Worm (Caenorhabditis elegans): Measurements from ENCODE around the gene F58G1.7.

The F58G1.7 gene

DNA sequence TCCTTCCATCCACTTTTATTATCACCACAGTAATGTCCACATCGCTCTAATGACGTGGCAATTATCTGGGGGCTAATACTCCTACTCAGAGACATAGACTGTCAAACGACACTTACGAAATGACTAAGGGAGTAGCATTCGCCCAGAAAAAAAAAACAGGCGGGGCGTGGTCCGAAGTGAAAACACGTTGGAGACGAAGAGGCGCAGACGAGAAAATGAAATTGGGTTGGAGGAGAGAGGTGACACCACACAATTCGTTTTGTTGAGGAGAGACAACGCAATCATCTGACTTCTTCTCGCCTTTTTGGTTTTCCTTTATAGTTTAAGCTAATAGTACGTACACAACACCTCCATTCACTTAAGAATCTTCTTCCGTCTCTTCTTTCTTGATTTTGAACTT, 8.9 kb downstream of the F58G1.7 start:
- TF ChIP-seq hlh-11 (tag; optimal IDR thresholded peaks at IDR 0.05) (peak; percentile 29), nhr-76 (tag; optimal IDR thresholded peaks at IDR 0.05) (no peak), fos-1 (tag; optimal IDR thresholded peaks at IDR 0.05) (no peak), dve-1 (tag; optimal IDR thresholded peaks at IDR 0.05; ENCODE audit: insufficient read depth) (peak; percentile 35), arid-1 (GFP tag; conservative IDR thresholded peaks at IDR 0.05) (no peak), ztf-11 (tag; optimal IDR thresholded peaks at IDR 0.05) (no peak), nhr-28 (tag; optimal IDR thresholded peaks at IDR 0.05) (peak; percentile 68), ZK546.5 (tag; optimal IDR thresholded peaks at IDR 0.05) (no peak), nhr-25 (tag; optimal IDR thresholded peaks at IDR 0.05; ENCODE audit: borderline replicate concordance, insufficient read depth) (no peak), zip-2 (tag; optimal IDR thresholded peaks at IDR 0.05) (no peak), nhr-237 (tag; optimal IDR thresholded peaks at IDR 0.05) (no peak), lin-39 (tag; optimal IDR thresholded peaks at IDR 0.05) (no peak), daf-8 (GFP tag; IDR thresholded peaks at IDR 0.05) (no peak), mxl-3 (GFP tag; optimal IDR thresholded peaks at IDR 0.05) (peak; percentile 61), daf-16 (GFP tag; optimal IDR thresholded peaks at IDR 0.05) (no peak), daf-16 (tag; optimal IDR thresholded peaks at IDR 0.05) (no peak), hlh-30 (tag; optimal IDR thresholded peaks at IDR 0.05; ENCODE audit: insufficient read depth) (peak; percentile 50), hmg-1.1 (GFP tag; IDR thresholded peaks at IDR 0.05) (no peak), duxl-1 (tag; optimal IDR thresholded peaks at IDR 0.05; ENCODE audit: poor library complexity) (no peak), lim-7 (GFP tag; IDR thresholded peaks at IDR 0.05) (no peak), F26F4.8 (GFP tag; conservative IDR thresholded peaks at IDR 0.05) (no peak), F49E8.2 (tag; optimal IDR thresholded peaks at IDR 0.05; ENCODE audit: borderline replicate concordance) (no peak), lir-3 (tag; optimal IDR thresholded peaks at IDR 0.05) (no peak), madf-5 (GFP tag; IDR thresholded peaks at IDR 0.05) (no peak), zfp-2 (tag; optimal IDR thresholded peaks at IDR 0.05) (no peak), nhr-111 (GFP tag; optimal IDR thresholded peaks at IDR 0.05) (no peak), T20F7.1 (GFP tag; optimal IDR thresholded peaks at IDR 0.05) (no peak), dmd-6 (GFP tag; IDR thresholded peaks at IDR 0.05) (no peak), mdl-1 (tag; optimal IDR thresholded peaks at IDR 0.05) (peak in 1 of 2 experiments; percentile 32), mep-1 (tag; optimal IDR thresholded peaks at IDR 0.05) (peak; percentile 37), rbr-2 (tag; optimal IDR thresholded peaks at IDR 0.05) (no peak), snpc-1.2 (GFP tag; IDR thresholded peaks at IDR 0.05) (no peak), spr-1 (tag; optimal IDR thresholded peaks at IDR 0.05) (no peak), mdt-29 (GFP tag; IDR thresholded peaks at IDR 0.05) (no peak), R02D3.7 (tag; optimal IDR thresholded peaks at IDR 0.05) (no peak), dpl-1 (GFP tag; optimal IDR thresholded peaks at IDR 0.05) (no peak), unc-130 (GFP tag; optimal IDR thresholded peaks at IDR 0.05) (no peak), F10B5.3 (tag; optimal IDR thresholded peaks at IDR 0.05) (no peak), zfp-3 (GFP tag; conservative IDR thresholded peaks at IDR 0.05) (no peak), tag-97 (GFP tag; IDR thresholded peaks at IDR 0.05) (no peak), lin-29 (GFP tag; IDR thresholded peaks at IDR 0.05) (no peak), ces-1 (GFP tag; optimal IDR thresholded peaks at IDR 0.05) (no peak), ceh-44 (GFP tag; IDR thresholded peaks at IDR 0.05) (no peak)

ce11 chrII:12935259-12935658, 12.8 kb downstream of the F58G1.7 start, which contains the start of gene lips-9:
lips-9 (minus strand) TSS chrII:12935359.
- TF ChIP-seq set-16 (GFP tag; IDR thresholded peaks at IDR 0.05) (no peak), spr-3 (GFP tag; optimal IDR thresholded peaks at IDR 0.05) (no peak), lin-1 (GFP tag; IDR thresholded peaks at IDR 0.05) (no peak), mxl-2 (GFP tag; conservative IDR thresholded peaks at IDR 0.05) (no peak), dmd-6 (GFP tag; IDR thresholded peaks at IDR 0.05) (no peak), tag-97 (GFP tag; IDR thresholded peaks at IDR 0.05) (no peak), dve-1 (tag; optimal IDR thresholded peaks at IDR 0.05; ENCODE audit: insufficient read depth) (no peak), lin-38 (GFP tag; IDR thresholded peaks at IDR 0.05) (no peak), lin-15B (tag; optimal IDR thresholded peaks at IDR 0.05) (no peak), R02D3.7 (tag; optimal IDR thresholded peaks at IDR 0.05) (no peak), ceh-44 (GFP tag; IDR thresholded peaks at IDR 0.05) (no peak), dmd-8 (GFP tag; IDR thresholded peaks at IDR 0.05) (no peak), arid-1 (GFP tag; conservative IDR thresholded peaks at IDR 0.05) (no peak), php-3 (GFP tag; IDR thresholded peaks at IDR 0.05) (no peak), spr-1 (tag; optimal IDR thresholded peaks at IDR 0.05) (no peak), rbr-2 (tag; optimal IDR thresholded peaks at IDR 0.05) (no peak), Y75B8A.6 (GFP tag; IDR thresholded peaks at IDR 0.05) (no peak), egl-27 (tag; optimal IDR thresholded peaks at IDR 0.05) (no peak)

Measured in whole organism, L4 larva.